Worm (Caenorhabditis elegans) whole organism, young adult: ENCODE measurements around the gene irld-33.

Source experiments
- B0261.1 ChIP-seq: sonication (generic microtip); optimal IDR thresholded peaks from 2 replicates; lab custom pipeline; 2016; ENCODE audit warnings: mild to moderate bottlenecking, missing genetic modification characterization, moderate library complexity, missing compliant biosample characterization
- B0336.3 ChIP-seq: fragments of 200-800 bp; sonication (Bioruptor generic); IDR thresholded peaks from 2 replicates; pipeline ENCODE4 v1.3.6; 2022; ENCODE audit warnings: missing genetic modification characterization, missing compliant biosample characterization
- F23B12.7 ChIP-seq: sonication (generic microtip); optimal IDR thresholded peaks from 2 replicates; lab custom pipeline; 2017; ENCODE audit warnings: missing genetic modification characterization, mild to moderate bottlenecking, missing compliant biosample characterization, antibody characterized with exemption, moderate library complexity; ENCODE audit not compliant: insufficient read depth
- F33H1.4 ChIP-seq: fragments of 200-800 bp; sonication (Bioruptor generic); IDR thresholded peaks from 2 replicates; pipeline ENCODE4 v1.3.6; 2022; ENCODE audit warnings: missing genetic modification reagents, missing genetic modification characterization, missing compliant biosample characterization
- F37B4.10 ChIP-seq: fragments of 200-800 bp; sonication (Bioruptor generic); IDR thresholded peaks from 2 replicates; pipeline ENCODE4 v1.3.6; 2022; ENCODE audit warnings: missing genetic modification characterization, missing compliant biosample characterization
- F49E8.2 ChIP-seq: sonication (generic microtip); optimal IDR thresholded peaks from 3 replicates; lab custom pipeline; 2017; ENCODE audit warnings: missing genetic modification characterization, mild to moderate bottlenecking, missing compliant biosample characterization, antibody characterized with exemption, moderate library complexity; ENCODE audit not compliant: insufficient read depth
- K12H6.12 ChIP-seq: fragments of 200-800 bp; sonication (Bioruptor generic); optimal IDR thresholded peaks from 2 replicates; lab custom pipeline; 2018; ENCODE audit warnings: mild to moderate bottlenecking, missing genetic modification characterization, missing compliant biosample characterization
- aptf-2 ChIP-seq: fragments of 200-800 bp; sonication (Bioruptor generic); conservative IDR thresholded peaks from 2 replicates; pipeline ENCODE4 v1.3.6; 2022; ENCODE audit warnings: missing genetic modification reagents, missing genetic modification characterization, missing compliant biosample characterization
- atf-7 ChIP-seq: sonication (generic microtip); optimal IDR thresholded peaks from 2 replicates; lab custom pipeline; 2017; ENCODE audit warnings: mild to moderate bottlenecking, missing genetic modification characterization, missing compliant biosample characterization
- bed-1 ChIP-seq: fragments of 200-800 bp; sonication (Bioruptor generic); IDR thresholded peaks from 2 replicates; pipeline ENCODE4 v1.3.6; 2022; ENCODE audit warnings: missing genetic modification reagents, missing genetic modification characterization, missing compliant biosample characterization
- ccch-3 ChIP-seq: fragments of 200-800 bp; sonication (Bioruptor generic); optimal IDR thresholded peaks from 2 replicates; lab custom pipeline; 2018; ENCODE audit warnings: mild to moderate bottlenecking, missing genetic modification characterization, missing compliant biosample characterization
- ceh-40 ChIP-seq: fragments of 200-800 bp; sonication (Bioruptor generic); IDR thresholded peaks from 2 replicates; pipeline ENCODE4 v1.3.6; 2022; ENCODE audit warnings: missing genetic modification characterization, missing compliant biosample characterization
- ceh-79 ChIP-seq: sonication (generic microtip); optimal IDR thresholded peaks from 2 replicates; lab custom pipeline; 2017; ENCODE audit warnings: mild to moderate bottlenecking, missing genetic modification characterization, missing compliant biosample characterization
- ceh-91 ChIP-seq: fragments of 200-800 bp; sonication (Bioruptor generic); IDR thresholded peaks from 2 replicates; pipeline ENCODE4 v1.3.6; 2022; ENCODE audit warnings: missing genetic modification reagents, missing genetic modification characterization, missing compliant biosample characterization
- dpl-1 ChIP-seq: fragments of 150-350 bp; optimal IDR thresholded peaks from 2 replicates; lab custom pipeline; 2014; ENCODE audit warnings: missing biosample characterization, missing genetic modification reagents, missing genetic modification characterization
- efl-1 ChIP-seq: fragments of 150-350 bp; optimal IDR thresholded peaks from 2 replicates; lab custom pipeline; 2014; ENCODE audit warnings: missing biosample characterization, missing genetic modification reagents, missing genetic modification characterization
- egl-44 ChIP-seq: fragments of 200-800 bp; sonication (Bioruptor generic); IDR thresholded peaks from 2 replicates; pipeline ENCODE4 v1.3.6; 2022; ENCODE audit warnings: missing genetic modification reagents, missing genetic modification characterization, missing compliant biosample characterization
- egrh-3 ChIP-seq: fragments of 200-800 bp; sonication (Bioruptor generic); IDR thresholded peaks from 2 replicates; pipeline ENCODE4 v1.3.6; 2022; ENCODE audit warnings: missing genetic modification reagents, missing genetic modification characterization, missing compliant biosample characterization
- ekl-4 ChIP-seq: fragments of 200-800 bp; sonication (Bioruptor generic); IDR thresholded peaks from 2 replicates; pipeline ENCODE4 v1.3.6; 2022; ENCODE audit warnings: missing genetic modification reagents, missing genetic modification characterization, missing compliant biosample characterization
- hmg-20 ChIP-seq: fragments of 200-800 bp; sonication (Bioruptor generic); IDR thresholded peaks from 2 replicates; pipeline ENCODE4 v1.3.6; 2022; ENCODE audit warnings: missing genetic modification reagents, missing genetic modification characterization, missing compliant biosample characterization
- hrde-1 ChIP-seq: sonication (generic microtip); optimal IDR thresholded peaks from 2 replicates; lab custom pipeline; 2016; ENCODE audit warnings: missing genetic modification characterization, mild to moderate bottlenecking, missing compliant biosample characterization, moderate library complexity, missing genotype, missing genetic modification reagents, borderline replicate concordance
- hsf-1 ChIP-seq: fragments of 200-800 bp; sonication (Bioruptor generic); IDR thresholded peaks from 2 replicates; pipeline ENCODE4 v1.3.6; 2022; ENCODE audit warnings: missing genetic modification reagents, missing genetic modification characterization, missing compliant biosample characterization
- lag-1 ChIP-seq: fragments of 200-800 bp; sonication (Bioruptor generic); IDR thresholded peaks from 2 replicates; pipeline ENCODE4 v1.3.6; 2022; ENCODE audit warnings: missing genetic modification reagents, missing genetic modification characterization, missing compliant biosample characterization
- lin-26 ChIP-seq: fragments of 200-800 bp; sonication (Bioruptor generic); IDR thresholded peaks from 2 replicates; pipeline ENCODE4 v1.3.6; 2022; ENCODE audit warnings: missing genetic modification reagents, missing genetic modification characterization, missing compliant biosample characterization
- lin-40 ChIP-seq: sonication (generic microtip); optimal IDR thresholded peaks from 2 replicates; lab custom pipeline; 2016; ENCODE audit warnings: missing genetic modification characterization, mild to moderate bottlenecking, missing compliant biosample characterization, missing genotype, missing genetic modification reagents
- madf-10 ChIP-seq: sonication (generic microtip); optimal IDR thresholded peaks from 2 replicates; lab custom pipeline; 2016; ENCODE audit warnings: mild to moderate bottlenecking, missing genetic modification characterization, missing compliant biosample characterization
- madf-8 ChIP-seq: fragments of 200-800 bp; sonication (Bioruptor generic); conservative IDR thresholded peaks from 2 replicates; pipeline ENCODE4 v1.3.6; 2022; ENCODE audit warnings: missing genetic modification reagents, missing genetic modification characterization, missing compliant biosample characterization
- mes-4 ChIP-seq: sonication (generic microtip); optimal IDR thresholded peaks from 2 replicates; lab custom pipeline; 2016; ENCODE audit warnings: missing genotype, missing genetic modification characterization, missing compliant biosample characterization
- nhr-179 ChIP-seq: sonication (generic microtip); optimal IDR thresholded peaks from 2 replicates; lab custom pipeline; 2016; ENCODE audit warnings: mild to moderate bottlenecking, missing genetic modification characterization, missing compliant biosample characterization
- nhr-27 ChIP-seq: fragments of 200-800 bp; sonication (Bioruptor generic); optimal IDR thresholded peaks from 2 replicates; lab custom pipeline; 2018; ENCODE audit warnings: mild to moderate bottlenecking, missing genetic modification characterization, moderate library complexity, missing compliant biosample characterization
- nhr-80 ChIP-seq: sonication (generic microtip); optimal IDR thresholded peaks from 2 replicates; lab custom pipeline; 2016; ENCODE audit warnings: missing genetic modification characterization, missing compliant biosample characterization
- rec-8 ChIP-seq, 2 experiments: sonication (generic microtip); optimal IDR thresholded peaks; 2 replicates each; lab custom pipeline; 2016; ENCODE audit warnings: mild to moderate bottlenecking in 2 of 2, missing genetic modification characterization in 2 of 2, missing genetic modification reagents in 2 of 2, missing genotype in 2 of 2, missing biosample characterization in 1 of 2, missing compliant biosample characterization in 1 of 2, moderate library complexity in 1 of 2
- repo-1 ChIP-seq: sonication (generic microtip); optimal IDR thresholded peaks from 2 replicates; lab custom pipeline; 2017; ENCODE audit warnings: mild to moderate bottlenecking, missing genetic modification characterization, missing compliant biosample characterization
- rpc-1 ChIP-seq, 2 experiments: fragments of 150-350 bp in 1 of 2; sonication (generic microtip) in 1 of 2; optimal IDR thresholded peaks; 2 replicates each; lab custom pipeline; 2014 to 2018; ENCODE audit warnings: missing biosample characterization in 1 of 2, missing genetic modification characterization in 1 of 2, missing genetic modification reagents in 1 of 2, missing genotype in 1 of 2
- snpc-3.4 ChIP-seq: sonication (generic microtip); optimal IDR thresholded peaks from 2 replicates; lab custom pipeline; 2017; ENCODE audit warnings: missing genetic modification characterization, mild to moderate bottlenecking, missing compliant biosample characterization, antibody characterized with exemption, moderate library complexity, missing genotype, missing genetic modification reagents
- tbp1 ChIP-seq: fragments of 200-800 bp; sonication (Bioruptor generic); optimal IDR thresholded peaks from 2 replicates; lab custom pipeline; 2018; ENCODE audit warnings: mild to moderate bottlenecking, missing genetic modification characterization, missing compliant biosample characterization
- unc-130 ChIP-seq: sonication (generic microtip); optimal IDR thresholded peaks from 2 replicates; lab custom pipeline; 2016; ENCODE audit warnings: missing genetic modification reagents, missing genetic modification characterization, missing compliant biosample characterization
- xnd-1 ChIP-seq: sonication (generic microtip); optimal IDR thresholded peaks from 2 replicates; lab custom pipeline; 2016; ENCODE audit warnings: missing genotype, missing genetic modification reagents, missing genetic modification characterization, missing compliant biosample characterization
- zfh-2 ChIP-seq: fragments of 200-800 bp; sonication (Bioruptor generic); conservative IDR thresholded peaks from 2 replicates; pipeline ENCODE4 v1.3.6; 2022; ENCODE audit warnings: missing genetic modification reagents, missing genetic modification characterization, missing compliant biosample characterization
- zim-3 ChIP-seq: sonication (generic microtip); optimal IDR thresholded peaks from 2 replicates; lab custom pipeline; 2017; ENCODE audit warnings: mild to moderate bottlenecking, missing genetic modification characterization, moderate library complexity, missing compliant biosample characterization
- ztf-18 ChIP-seq: sonication (generic microtip); optimal IDR thresholded peaks from 2 replicates; lab custom pipeline; 2016; ENCODE audit warnings: missing genotype, mild to moderate bottlenecking, missing genetic modification characterization, missing compliant biosample characterization
- ztf-26 ChIP-seq: sonication (generic microtip); optimal IDR thresholded peaks from 2 replicates; lab custom pipeline; 2017; ENCODE audit warnings: missing genetic modification characterization, missing compliant biosample characterization
- ztf-28 ChIP-seq: fragments of 200-800 bp; sonication (Bioruptor generic); IDR thresholded peaks from 2 replicates; pipeline ENCODE4 v1.3.6; 2022; ENCODE audit warnings: missing genetic modification reagents, missing genetic modification characterization, missing compliant biosample characterization

The irld-33 gene

DNA sequence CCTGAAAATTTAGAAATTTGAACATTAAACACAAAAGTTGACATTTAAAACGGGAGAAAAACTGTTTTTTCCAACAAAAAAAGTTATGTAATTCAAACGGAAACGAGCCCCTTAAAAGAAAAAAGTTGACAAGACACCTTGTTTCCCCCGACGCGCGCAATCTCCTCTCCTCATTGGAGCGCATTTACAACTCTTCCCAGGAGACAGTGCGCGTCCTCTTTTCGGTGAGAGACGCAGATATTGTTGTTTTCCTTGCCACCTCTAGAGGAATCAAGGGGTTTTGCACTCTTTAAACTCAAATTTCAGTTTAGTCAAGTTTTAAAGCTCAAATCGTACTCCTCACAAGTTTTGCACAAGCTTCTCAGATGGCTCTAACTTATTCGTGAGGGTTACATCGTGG, 43.0 kb upstream of the irld-33 start, which contains the start of gene F58E1.13:
TSS of gene F58E1.13 (minus strand) at position 12 of the 400 bp plus-strand sequence.
- peak; percentile 5 for TF ChIP-seq efl-1 (GFP tag; lab: Kevin White, UChicago)
- TF ChIP-seq nhr-27 (tag; lab: Kevin White, UChicago), result no peak
- TF ChIP-seq egrh-3, result no peak
- TF ChIP-seq hsf-1 (GFP tag; lab: Robert Waterston, UW), result no peak
- no peak for TF ChIP-seq xnd-1
- no peak for TF ChIP-seq tbp1 (GFP tag; lab: Kevin White, UChicago)
- no peak for TF ChIP-seq F37B4.10
- TF ChIP-seq aptf-2 (GFP tag; lab: Robert Waterston, UW), result peak; percentile 90
- no peak for TF ChIP-seq ceh-40
- no peak for TF ChIP-seq B0336.3 (GFP tag; lab: Robert Waterston, UW)
- no peak for TF ChIP-seq egl-44 (GFP tag; lab: Robert Waterston, UW)
- TF ChIP-seq unc-130 (GFP tag; lab: Kevin White, UChicago), result no peak
- no peak for TF ChIP-seq ekl-4 (GFP tag; lab: Robert Waterston, UW)
- TF ChIP-seq bed-1 (GFP tag; lab: Robert Waterston, UW), result no peak

DNA sequence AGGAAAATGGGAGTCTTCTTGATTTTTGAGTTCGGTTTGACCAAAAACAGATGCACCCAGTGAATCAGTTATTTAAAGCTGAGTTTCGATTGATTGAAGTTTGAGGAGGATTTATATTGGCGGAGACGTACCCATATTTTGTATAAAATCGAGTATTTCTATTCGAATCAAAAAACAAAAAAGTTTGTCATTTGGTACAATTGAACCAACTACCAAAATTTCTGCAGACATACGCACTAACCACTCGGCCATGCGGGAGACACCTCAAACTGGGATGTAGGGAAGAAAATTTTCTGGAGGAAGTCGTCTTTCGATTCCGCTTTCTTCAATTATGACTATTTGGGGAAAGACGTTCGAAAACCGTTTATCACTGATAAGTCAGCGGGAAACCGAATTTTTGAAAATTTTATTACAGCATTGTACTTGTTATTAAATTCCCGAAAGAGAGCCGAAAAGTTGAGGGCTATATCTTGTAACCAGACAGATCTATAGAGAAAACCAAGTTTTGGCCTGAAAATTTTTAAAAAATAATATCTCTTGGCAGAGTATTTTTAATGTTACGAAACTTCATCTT, 38.2 kb upstream of the irld-33 start:
- TF ChIP-seq tbp1 (GFP tag; lab: Kevin White, UChicago) (peak; percentile 76), lin-26 (GFP tag; lab: Robert Waterston, UW) (peak; percentile 61; the same call in 1 of the 2 replicates), rpc-1 (optimal IDR thresholded peaks at IDR 0.05; lab: Kevin White, UChicago) (peak; percentile 32), rpc-1 (tag; optimal IDR thresholded peaks at IDR 0.05; lab: Kevin White, UChicago) (peak; percentile 66), B0261.1 (tag; lab: Kevin White, UChicago) (peak; percentile 59)

DNA sequence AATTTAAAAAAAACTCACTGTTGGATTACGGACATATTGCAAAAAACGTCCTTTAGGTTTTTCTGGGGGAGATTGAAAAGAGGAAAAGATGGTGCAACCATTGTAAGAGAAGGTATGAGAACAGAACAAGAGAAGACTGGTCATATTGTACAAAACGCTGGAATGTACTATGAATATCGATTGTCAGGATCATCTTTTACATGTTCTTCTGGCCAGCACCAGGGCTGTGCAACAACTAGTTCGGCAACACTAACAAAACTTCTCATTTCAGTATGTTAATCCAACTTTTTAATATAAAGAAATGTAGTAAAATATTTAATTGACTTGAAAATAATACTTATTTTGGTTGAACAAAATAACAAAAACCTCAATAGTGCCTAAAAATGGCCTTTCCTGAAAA, 35.5 kb upstream of the irld-33 start, which contains the start of gene fbxb-47:
TSS of gene fbxb-47 (minus strand) at position 101 of the 400 bp plus-strand sequence.
- TF ChIP-seq bed-1 (GFP tag; lab: Robert Waterston, UW) (no peak), mes-4 (tag; lab: Kevin White, UChicago) (no peak), K12H6.12 (tag; lab: Kevin White, UChicago) (no peak), dpl-1 (no peak), lag-1 (GFP tag; lab: Robert Waterston, UW) (no peak), ceh-91 (GFP tag; lab: Robert Waterston, UW) (no peak), repo-1 (no peak), snpc-3.4 (tag; lab: Kevin White, UChicago) (no peak), zim-3 (tag; lab: Kevin White, UChicago) (no peak), atf-7 (tag; lab: Kevin White, UChicago) (no peak), rec-8 (tag; optimal IDR thresholded peaks at IDR 0.05; lab: Kevin White, UChicago) (no peak), unc-130 (GFP tag; lab: Kevin White, UChicago) (no peak), nhr-179 (tag; lab: Kevin White, UChicago) (no peak), ztf-18 (tag; lab: Kevin White, UChicago) (no peak), ceh-79 (tag; lab: Kevin White, UChicago) (no peak), madf-10 (no peak), madf-8 (GFP tag; lab: Robert Waterston, UW) (no peak), F49E8.2 (tag; lab: Kevin White, UChicago) (no peak)

DNA sequence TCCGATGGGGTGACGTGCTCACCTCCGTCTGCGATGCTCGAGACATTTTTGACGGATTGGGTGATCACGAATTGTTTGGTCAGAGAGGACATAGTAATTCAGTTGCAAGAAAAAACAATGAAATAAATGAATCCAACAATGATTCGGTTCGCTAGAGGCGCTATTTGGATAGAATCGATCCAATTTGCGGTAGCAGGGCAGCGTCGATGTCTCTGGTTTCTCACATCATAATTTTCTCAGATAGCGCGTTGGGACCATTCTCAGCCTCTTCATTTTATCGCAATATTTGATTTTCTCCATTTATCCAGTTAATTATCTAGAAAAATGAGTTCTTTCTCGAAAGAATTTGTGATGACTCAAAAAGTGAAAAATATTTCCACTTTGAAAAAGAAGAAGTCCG, 32.5 kb upstream of the irld-33 start, which contains the start of gene sdz-18:
TSS of gene sdz-18 (minus strand) at position 101 of the 400 bp plus-strand sequence.
- TF ChIP-seq F23B12.7 (tag; lab: Kevin White, UChicago), result no peak
- no peak for TF ChIP-seq hsf-1 (GFP tag; lab: Robert Waterston, UW)
- TF ChIP-seq F49E8.2 (tag; lab: Kevin White, UChicago), result no peak
- no peak for TF ChIP-seq ztf-26 (tag; lab: Kevin White, UChicago)
- TF ChIP-seq dpl-1, result no peak
- no peak for TF ChIP-seq F33H1.4 (GFP tag; lab: Robert Waterston, UW)
- no peak for TF ChIP-seq ccch-3
- no peak for TF ChIP-seq hrde-1 (tag; lab: Kevin White, UChicago)
- no peak for TF ChIP-seq nhr-80
- no peak for TF ChIP-seq ztf-28 (GFP tag; lab: Robert Waterston, UW)
- no peak for TF ChIP-seq egrh-3
- TF ChIP-seq zfh-2 (GFP tag; lab: Robert Waterston, UW), result no peak
- TF ChIP-seq lin-40 (tag; lab: Kevin White, UChicago), result no peak
- TF ChIP-seq hmg-20 (GFP tag; lab: Robert Waterston, UW), result no peak
- TF ChIP-seq nhr-179 (tag; lab: Kevin White, UChicago), result no peak
- TF ChIP-seq, all 124 proteins: peak for 0
